Worm (Caenorhabditis elegans): ENCODE measurements around the gene F53B1.2.

ce11 chrX:2075169-2075568, 33.6 kb upstream of the F53B1.2 start:
- TF ChIP-seq elt-4 (tag; optimal IDR thresholded peaks at IDR 0.05) (no peak), ets-4 (tag; optimal IDR thresholded peaks at IDR 0.05) (no peak), pqm-1 (tag; optimal IDR thresholded peaks at IDR 0.05) (no peak), ceh-2 (tag; optimal IDR thresholded peaks at IDR 0.05) (no peak), unc-86 (tag; optimal IDR thresholded peaks at IDR 0.05) (no peak), ama-1 (optimal IDR thresholded peaks at IDR 0.05) (no peak), tbx-2 (tag; optimal IDR thresholded peaks at IDR 0.05) (no peak), hlh-30 (tag; optimal IDR thresholded peaks at IDR 0.05; ENCODE audit: insufficient read depth) (no peak), elt-2 (tag; optimal IDR thresholded peaks at IDR 0.05) (no peak), dve-1 (tag; optimal IDR thresholded peaks at IDR 0.05) (no peak), ahr-1 (tag; optimal IDR thresholded peaks at IDR 0.05) (no peak), pha-4 (tag; optimal IDR thresholded peaks at IDR 0.05) (no peak)

All from whole organism, late embryonic.